Fruit fly (Drosophila melanogaster) whole organism, embryonic: ENCODE results near the gene DPCoAC.

Experiments used
- Ada2b ChIP-seq: fragments of 200-800 bp; sonication (Bioruptor generic); IDR thresholded peaks from 2 replicates; pipeline ENCODE4 v1.3.6; 2022; ENCODE audit warnings: missing biosample characterization, missing genetic modification characterization
- Asciz ChIP-seq: fragments of 200-800 bp; sonication (Bioruptor generic); optimal IDR thresholded peaks from 2 replicates; lab custom pipeline; 2017; ENCODE audit warnings: missing biosample characterization, mild to moderate bottlenecking, missing genetic modification characterization, missing genetic modification reagents
- Bgb ChIP-seq: fragments of 200-800 bp; sonication (Bioruptor generic); IDR thresholded peaks from 2 replicates; pipeline ENCODE4 v1.3.6; 2022; ENCODE audit warnings: missing biosample characterization, missing genetic modification characterization; ENCODE audit not compliant: partially characterized antibody
- Blimp-1 ChIP-seq: fragments of 200-800 bp; sonication (Bioruptor generic); optimal IDR thresholded peaks from 3 replicates; lab custom pipeline; 2018; ENCODE audit warnings: missing biosample characterization, missing genetic modification characterization, mild to moderate bottlenecking, moderate library complexity, missing genetic modification reagents
- CG1024 ChIP-seq: fragments of 200-800 bp; sonication (Bioruptor generic); IDR thresholded peaks from 2 replicates; pipeline ENCODE4 v1.3.6; 2022; ENCODE audit warnings: missing biosample characterization, missing genetic modification characterization
- CG10366 ChIP-seq: fragments of 200-800 bp; sonication (Bioruptor generic); IDR thresholded peaks from 2 replicates; pipeline ENCODE4 v1.3.6; 2022; ENCODE audit warnings: missing biosample characterization, missing genetic modification characterization
- CG10654 ChIP-seq: fragments of 200-800 bp; sonication (Bioruptor generic); optimal IDR thresholded peaks from 2 replicates; lab custom pipeline; 2016; ENCODE audit warnings: missing biosample characterization, missing genetic modification characterization
- CG11504 ChIP-seq: fragments of 200-800 bp; sonication (Bioruptor generic); optimal IDR thresholded peaks from 3 replicates; lab custom pipeline; 2019; ENCODE audit warnings: missing biosample characterization, mild to moderate bottlenecking, missing genetic modification characterization, moderate library complexity
- CG13123 ChIP-seq: fragments of 200-800 bp; sonication (Bioruptor generic); optimal IDR thresholded peaks from 2 replicates; lab custom pipeline; 2016; ENCODE audit warnings: missing biosample characterization, missing genetic modification characterization
- CG14014 ChIP-seq: fragments of 200-800 bp; sonication (Bioruptor generic); IDR thresholded peaks from 2 replicates; pipeline ENCODE4 v1.3.6; 2022; ENCODE audit warnings: missing biosample characterization, missing genetic modification characterization
- CG15011 ChIP-seq: fragments of 200-800 bp; sonication (Bioruptor generic); optimal IDR thresholded peaks from 3 replicates; lab custom pipeline; 2018; ENCODE audit warnings: missing biosample characterization, mild to moderate bottlenecking, missing genetic modification characterization
- CG15479 ChIP-seq: fragments of 200-800 bp; sonication (Bioruptor generic); optimal IDR thresholded peaks from 3 replicates; lab custom pipeline; 2019; ENCODE audit warnings: missing biosample characterization, mild to moderate bottlenecking, missing genetic modification characterization, moderate library complexity
- CG17802 ChIP-seq: fragments of 200-800 bp; sonication (Bioruptor generic); optimal IDR thresholded peaks from 2 replicates; lab custom pipeline; 2018; ENCODE audit warnings: missing biosample characterization, mild to moderate bottlenecking, missing genetic modification characterization, moderate library complexity
- CG1792 ChIP-seq: fragments of 200-800 bp; sonication (Bioruptor generic); optimal IDR thresholded peaks from 2 replicates; lab custom pipeline; 2016; ENCODE audit warnings: missing biosample characterization, missing genetic modification characterization
- CG18599 ChIP-seq: fragments of 200-800 bp; sonication (Bioruptor generic); optimal IDR thresholded peaks from 3 replicates; lab custom pipeline; 2017; ENCODE audit warnings: missing biosample characterization, missing genetic modification characterization, mild to moderate bottlenecking, moderate library complexity, missing genetic modification reagents
- CG18764 ChIP-seq: fragments of 200-800 bp; sonication (Bioruptor generic); optimal IDR thresholded peaks from 3 replicates; lab custom pipeline; 2016; ENCODE audit warnings: missing biosample characterization, missing genetic modification characterization
- CG2116 ChIP-seq: fragments of 200-800 bp; sonication (Bioruptor generic); optimal IDR thresholded peaks from 3 replicates; lab custom pipeline; 2018; ENCODE audit warnings: missing biosample characterization, mild to moderate bottlenecking, missing genetic modification characterization
- CG31388 ChIP-seq: fragments of 200-800 bp; sonication (Bioruptor generic); optimal IDR thresholded peaks from 2 replicates; lab custom pipeline; 2016; ENCODE audit warnings: missing biosample characterization, missing genetic modification characterization
- CG31441 ChIP-seq: fragments of 200-800 bp; sonication (Bioruptor generic); IDR thresholded peaks from 2 replicates; pipeline ENCODE4 v1.3.6; 2022; ENCODE audit warnings: missing biosample characterization, missing genetic modification characterization
- CG32767 ChIP-seq: fragments of 200-800 bp; sonication (Bioruptor generic); IDR thresholded peaks from 2 replicates; pipeline ENCODE4 v1.3.6; 2022; ENCODE audit warnings: missing biosample characterization, missing genetic modification characterization
- CG4820 ChIP-seq: fragments of 200-800 bp; sonication (Bioruptor generic); optimal IDR thresholded peaks from 3 replicates; lab custom pipeline; 2016; ENCODE audit warnings: missing biosample characterization, missing genetic modification characterization
- CG6689 ChIP-seq: fragments of 200-800 bp; sonication (Bioruptor generic); IDR thresholded peaks from 2 replicates; pipeline ENCODE4 v1.3.6; 2022; ENCODE audit warnings: missing biosample characterization, missing genetic modification characterization
- CG7963 ChIP-seq: fragments of 200-800 bp; sonication (Bioruptor generic); IDR thresholded peaks from 3 replicates; pipeline ENCODE4 v1.3.6; 2022; ENCODE audit warnings: missing biosample characterization, missing genetic modification characterization; ENCODE audit not compliant: partially characterized antibody
- CG9727 ChIP-seq: fragments of 200-800 bp; sonication (Bioruptor generic); optimal IDR thresholded peaks from 3 replicates; lab custom pipeline; 2017; ENCODE audit warnings: missing biosample characterization, mild to moderate bottlenecking, missing genetic modification characterization
- CG9876 ChIP-seq: fragments of 200-800 bp; sonication (Bioruptor generic); optimal IDR thresholded peaks from 2 replicates; lab custom pipeline; 2016; ENCODE audit warnings: missing biosample characterization, missing genetic modification characterization
- CTCF ChIP-seq: fragments of 200-800 bp; sonication (Bioruptor generic); optimal IDR thresholded peaks from 2 replicates; lab custom pipeline; 2017; ENCODE audit warnings: missing biosample characterization, mild to moderate bottlenecking, missing genetic modification characterization, moderate library complexity
- Drgx ChIP-seq: fragments of 200-800 bp; sonication (Bioruptor generic); IDR thresholded peaks from 2 replicates; pipeline ENCODE4 v1.3.6; 2022; ENCODE audit warnings: missing biosample characterization, missing genetic modification characterization
- E2f2 ChIP-seq: fragments of 200-800 bp; sonication (Bioruptor generic); IDR thresholded peaks from 2 replicates; pipeline ENCODE4 v1.3.6; 2022; ENCODE audit warnings: missing biosample characterization, missing genetic modification characterization
- Ets65A ChIP-seq: fragments of 200-800 bp; sonication (Bioruptor generic); peaks from one replicate; lab custom pipeline; 2016; ENCODE audit warnings: missing biosample characterization, missing genetic modification characterization
- Hey ChIP-seq: fragments of 200-800 bp; sonication (Bioruptor generic); optimal IDR thresholded peaks from 3 replicates; lab custom pipeline; 2018; ENCODE audit warnings: missing biosample characterization, mild to moderate bottlenecking, missing genetic modification characterization
- Lpt ChIP-seq: fragments of >200 bp; optimal IDR thresholded peaks from 2 replicates; lab custom pipeline; 2018; ENCODE audit warnings: missing biosample characterization, missing genetic modification characterization
- MBD-R2 ChIP-seq: fragments of 200-800 bp; sonication (Bioruptor generic); IDR thresholded peaks from 2 replicates; pipeline ENCODE4 v1.3.6; 2022; ENCODE audit warnings: missing biosample characterization, missing genetic modification characterization
- NfI ChIP-seq: fragments of 200-800 bp; sonication (Bioruptor generic); optimal IDR thresholded peaks from 3 replicates; lab custom pipeline; 2018; ENCODE audit warnings: missing biosample characterization, mild to moderate bottlenecking, missing genetic modification characterization, moderate library complexity
- Ravus ChIP-seq: fragments of 200-800 bp; sonication (Bioruptor generic); IDR thresholded peaks from 2 replicates; pipeline ENCODE4 v1.3.6; 2022; ENCODE audit warnings: missing biosample characterization, missing genetic modification characterization
- Spps ChIP-seq: fragments of 200-800 bp; sonication (Bioruptor generic); optimal IDR thresholded peaks from 2 replicates; lab custom pipeline; 2018; ENCODE audit warnings: missing biosample characterization, mild to moderate bottlenecking, missing genetic modification characterization
- Xbp1 ChIP-seq: fragments of 200-800 bp; sonication (Bioruptor generic); optimal IDR thresholded peaks from 3 replicates; lab custom pipeline; 2016; ENCODE audit warnings: missing biosample characterization, mild to moderate bottlenecking, missing genetic modification characterization
- aop ChIP-seq: fragments of 200-800 bp; sonication (Bioruptor generic); IDR thresholded peaks from 2 replicates; pipeline ENCODE4 v1.3.6; 2022; ENCODE audit warnings: missing biosample characterization, missing genetic modification characterization
- ash1 ChIP-seq: fragments of 200-800 bp; sonication (Bioruptor generic); optimal IDR thresholded peaks from 2 replicates; lab custom pipeline; 2018; ENCODE audit warnings: missing biosample characterization, mild to moderate bottlenecking, missing genetic modification characterization
- btn ChIP-seq: fragments of 200-800 bp; sonication (Bioruptor generic); optimal IDR thresholded peaks from 2 replicates; lab custom pipeline; 2016; ENCODE audit warnings: missing biosample characterization, missing genetic modification characterization
- ci ChIP-seq: fragments of 200-800 bp; sonication (Bioruptor generic); IDR thresholded peaks from 3 replicates; pipeline ENCODE4 v1.3.6; 2022; ENCODE audit warnings: missing biosample characterization, missing genetic modification characterization
- cwo ChIP-seq: fragments of 200-800 bp; sonication (Bioruptor generic); optimal IDR thresholded peaks from 3 replicates; lab custom pipeline; 2017; ENCODE audit warnings: missing biosample characterization, missing genetic modification characterization, mild to moderate bottlenecking, moderate library complexity, missing genetic modification reagents
- dpn ChIP-seq, 2 experiments: fragments of 200-800 bp; sonication (Bioruptor generic); optimal IDR thresholded peaks; 3 replicates each; lab custom pipeline; 2016; ENCODE audit warnings: missing biosample characterization in 2 of 2, missing genetic modification characterization in 2 of 2
- ewg ChIP-seq: fragments of 200-800 bp; sonication (Bioruptor generic); optimal IDR thresholded peaks from 3 replicates; lab custom pipeline; 2017; ENCODE audit warnings: mild to moderate bottlenecking, missing biosample characterization, missing genetic modification reagents, missing genetic modification characterization
- exex ChIP-seq: fragments of 200-800 bp; sonication (Bioruptor generic); optimal IDR thresholded peaks from 4 replicates; lab custom pipeline; 2018; ENCODE audit warnings: missing biosample characterization, mild to moderate bottlenecking, missing genetic modification characterization, moderate library complexity
- grn ChIP-seq: fragments of 200-800 bp; sonication (Bioruptor generic); optimal IDR thresholded peaks from 3 replicates; lab custom pipeline; 2017; ENCODE audit warnings: missing biosample characterization, missing genetic modification characterization
- lilli ChIP-seq: fragments of 200-800 bp; sonication (Bioruptor generic); optimal IDR thresholded peaks from 3 replicates; lab custom pipeline; 2016; ENCODE audit warnings: missing biosample characterization, missing genetic modification characterization
- org-1 ChIP-seq: fragments of 200-800 bp; sonication (Bioruptor generic); optimal IDR thresholded peaks from 2 replicates; lab custom pipeline; 2017; ENCODE audit warnings: missing biosample characterization, missing genetic modification characterization
- otp ChIP-seq: fragments of 200-800 bp; sonication (Bioruptor generic); IDR thresholded peaks from 3 replicates; pipeline ENCODE4, ENCODE4 v1.3.6; 2022; ENCODE audit warnings: missing biosample characterization, missing genetic modification characterization
- pb ChIP-seq: fragments of 200-800 bp; sonication (Bioruptor generic); optimal IDR thresholded peaks from 3 replicates; lab custom pipeline; 2016; ENCODE audit warnings: missing biosample characterization, missing genetic modification characterization
- unc-4 ChIP-seq: fragments of 200-800 bp; sonication (Bioruptor generic); IDR thresholded peaks from 2 replicates; pipeline ENCODE4 v1.3.6; 2022; ENCODE audit warnings: missing biosample characterization, missing genetic modification characterization; ENCODE audit not compliant: partially characterized antibody

Gene DPCoAC

DNA sequence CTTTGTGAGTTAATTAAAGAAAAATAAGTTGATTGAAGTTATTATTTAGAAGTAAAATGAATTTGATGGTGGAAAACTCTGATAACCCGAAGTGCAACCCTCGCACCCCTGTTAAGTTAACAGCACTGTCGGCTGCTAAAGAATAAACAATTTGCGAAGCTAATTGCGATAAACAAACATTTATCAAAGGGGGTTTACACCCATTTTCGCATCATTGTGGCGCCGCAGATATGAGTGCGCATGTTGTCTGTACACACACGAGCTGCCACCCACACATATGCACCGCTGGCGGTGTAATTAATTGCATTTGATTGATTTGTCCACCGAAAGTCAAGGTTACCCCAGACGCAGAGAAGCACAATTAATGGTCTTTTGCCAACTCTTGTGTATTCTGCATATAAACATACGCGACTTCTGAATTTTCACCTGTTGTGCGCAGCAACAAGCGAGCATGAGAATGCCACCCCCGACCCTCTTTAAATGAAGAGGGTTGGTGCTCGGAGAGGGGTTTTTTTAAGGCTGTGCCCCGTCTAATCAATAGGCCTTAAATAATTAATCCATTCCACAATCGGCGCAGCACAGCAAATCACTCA, 5.9 kb downstream of the DPCoAC start (continued):
- TF ChIP-seq CG15479 (GFP tag; lab: Kevin White, UChicago) = peak; percentile 3
- TF ChIP-seq CG13123 (GFP tag; lab: Kevin White, UChicago) = no peak
- no peak for TF ChIP-seq Xbp1 (GFP tag; lab: Kevin White, UChicago)
- TF ChIP-seq Ets65A (GFP tag; lab: Kevin White, UChicago) = peak; percentile 69
- peak; percentile 6; the same call in 1 of the 2 replicates for TF ChIP-seq Bgb (GFP tag; lab: Robert Waterston, UW)
- TF ChIP-seq CG10366 = no peak
- no peak for TF ChIP-seq Ada2b (GFP tag; lab: Robert Waterston, UW)
- TF ChIP-seq CG6689 (GFP tag; lab: Robert Waterston, UW) = no peak
- TF ChIP-seq CG9876 (GFP tag; lab: Kevin White, UChicago) = no peak
- TF ChIP-seq grn = no peak
- no peak for TF ChIP-seq unc-4 (GFP tag; lab: Robert Waterston, UW)
- TF ChIP-seq org-1 (GFP tag; lab: Kevin White, UChicago) = no peak
- no peak for TF ChIP-seq CG14014
- TF ChIP-seq CG32767 = 0 out of 2 replicates have a peak, but pooled peaks have one; percentile 42
- TF ChIP-seq CG4820 (GFP tag; lab: Kevin White, UChicago) = no peak
- no peak for TF ChIP-seq ci (GFP tag; lab: Robert Waterston, UW)
- no peak for TF ChIP-seq cwo (GFP tag; lab: Kevin White, UChicago)
- no peak for TF ChIP-seq CG1024 (GFP tag; lab: Robert Waterston, UW)
- TF ChIP-seq CG31441 (GFP tag; lab: Robert Waterston, UW) = no peak
- peak; percentile 90 for TF ChIP-seq CG2116
- no peak for TF ChIP-seq exex
- no peak for TF ChIP-seq E2f2 (GFP tag; lab: Robert Waterston, UW)
- no peak for TF ChIP-seq CTCF (GFP tag; lab: Kevin White, UChicago)
- no peak for TF ChIP-seq Blimp-1 (GFP tag; lab: Kevin White, UChicago)
- peak; percentile 10 for TF ChIP-seq CG18599 (GFP tag; lab: Kevin White, UChicago)
- no peak for TF ChIP-seq CG17802 (tag; lab: Kevin White, UChicago)
- TF ChIP-seq ash1 (GFP tag; lab: Kevin White, UChicago) = no peak
- TF ChIP-seq btn (GFP tag; lab: Kevin White, UChicago) = no peak
- TF ChIP-seq NfI (GFP tag; lab: Kevin White, UChicago) = no peak
- TF ChIP-seq Lpt (GFP tag; lab: Kevin White, UChicago) = no peak
- TF ChIP-seq CG7963 (GFP tag; lab: Robert Waterston, UW) = no peak
- TF ChIP-seq CG31388 (GFP tag; lab: Kevin White, UChicago) = no peak
- TF ChIP-seq, all 482 proteins: peak for 31

DNA sequence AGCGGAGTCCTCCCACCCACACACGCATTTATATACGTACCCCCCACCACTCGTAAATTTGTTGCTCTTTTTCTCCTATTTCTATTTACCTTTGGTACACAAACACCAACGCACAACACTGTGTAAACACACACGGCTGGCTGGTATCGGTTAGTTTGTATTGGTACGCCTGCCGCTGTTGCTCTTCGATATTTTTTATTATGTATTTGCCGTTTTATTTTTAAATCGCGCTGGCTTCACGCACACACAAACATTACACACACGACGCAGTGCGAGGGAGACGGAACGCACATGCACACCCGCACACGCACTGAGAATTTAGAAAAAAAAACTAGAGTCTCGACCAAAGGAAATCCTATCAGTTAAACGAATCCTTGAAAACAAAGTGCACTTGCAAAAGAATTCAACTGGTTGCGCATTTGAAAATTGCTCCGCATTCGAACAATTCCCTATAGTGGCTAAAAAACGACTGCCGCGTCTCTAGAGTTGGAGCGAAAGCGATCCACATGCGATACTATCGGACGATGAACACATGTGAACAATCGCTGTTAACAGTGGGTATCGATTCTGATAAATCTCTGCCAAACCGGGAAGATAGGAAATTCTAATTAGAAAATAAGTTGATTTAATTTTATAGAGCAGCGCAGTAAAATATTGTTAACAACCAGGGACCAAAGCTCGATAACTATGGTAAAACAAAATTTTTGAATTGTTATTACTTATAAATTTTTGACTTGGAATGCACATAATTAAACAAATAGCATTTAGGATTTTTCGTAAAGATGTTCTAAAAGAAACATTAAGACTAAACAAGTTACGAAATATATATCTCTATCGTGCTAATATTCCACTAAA, 6.6 kb downstream of the DPCoAC start:
- peak; percentile 55 for TF ChIP-seq CG9727 (GFP tag; lab: Kevin White, UChicago)
- TF ChIP-seq otp (GFP tag; lab: Robert Waterston, UW) = peak; percentile 61; the same call in 2 of the 3 replicates
- no peak for TF ChIP-seq Ravus
- peak; percentile 81 for TF ChIP-seq CG15011 (GFP tag; lab: Kevin White, UChicago)
- TF ChIP-seq Hey (tag; lab: Kevin White, UChicago) = peak; percentile 91
- TF ChIP-seq Drgx (GFP tag; lab: Robert Waterston, UW) = peak; percentile 27
- TF ChIP-seq lilli (GFP tag; lab: Kevin White, UChicago) = no peak
- peak; percentile 38; the same call in 1 of the 2 replicates for TF ChIP-seq MBD-R2 (GFP tag; lab: Robert Waterston, UW)
- TF ChIP-seq CG10654 (GFP tag; lab: Kevin White, UChicago) = peak; percentile 30
- TF ChIP-seq pb = peak; percentile 32
- TF ChIP-seq Asciz (GFP tag; lab: Kevin White, UChicago) = peak; percentile 93
- TF ChIP-seq Spps (tag; lab: Kevin White, UChicago) = peak; percentile 79
- TF ChIP-seq ewg (GFP tag; lab: Kevin White, UChicago) = no peak
- TF ChIP-seq E2f2 (GFP tag; lab: Robert Waterston, UW) = peak; percentile 65
- peak; percentile 49 for TF ChIP-seq CG1792 (GFP tag; lab: Kevin White, UChicago)
- TF ChIP-seq CG11504 (tag; lab: Kevin White, UChicago) = no peak
- peak; percentile 26 to 35 for TF ChIP-seq dpn (GFP tag; optimal IDR thresholded peaks at IDR 0.05; lab: Kevin White, UChicago)
- TF ChIP-seq aop (GFP tag; lab: Robert Waterston, UW) = no peak
- TF ChIP-seq CG18764 (GFP tag; lab: Kevin White, UChicago) = peak; percentile 49
